Fruit fly (Drosophila melanogaster) whole organism, embryonic: ENCODE data around the gene CG1607.
A peak's percentile ranks its signal among the peaks of the same experiment; 100 is the strongest.

ENCODE experiments used
- Ada2b ChIP-seq: fragments of 200-800 bp; sonication (Bioruptor generic); IDR thresholded peaks from 2 replicates; pipeline ENCODE4 v1.3.6; 2022; ENCODE audit warnings: missing biosample characterization, missing genetic modification characterization
- Asciz ChIP-seq: fragments of 200-800 bp; sonication (Bioruptor generic); optimal IDR thresholded peaks from 2 replicates; lab custom pipeline; 2017; ENCODE audit warnings: missing biosample characterization, mild to moderate bottlenecking, missing genetic modification characterization, missing genetic modification reagents
- C15 ChIP-seq: fragments of 200-800 bp; sonication (Bioruptor generic); IDR thresholded peaks from 3 replicates; pipeline ENCODE4 v1.3.6; 2022; ENCODE audit warnings: missing biosample characterization, missing genetic modification characterization
- CG10147 ChIP-seq: fragments of 200-800 bp; sonication (Bioruptor generic); optimal IDR thresholded peaks from 2 replicates; lab custom pipeline; 2019; ENCODE audit warnings: missing biosample characterization, mild to moderate bottlenecking, missing genetic modification characterization, moderate library complexity
- CG10366 ChIP-seq: fragments of 200-800 bp; sonication (Bioruptor generic); IDR thresholded peaks from 2 replicates; pipeline ENCODE4 v1.3.6; 2022; ENCODE audit warnings: missing biosample characterization, missing genetic modification characterization
- CG10565 ChIP-seq: fragments of 200-800 bp; sonication (Bioruptor generic); optimal IDR thresholded peaks from 3 replicates; lab custom pipeline; 2016; ENCODE audit warnings: missing biosample characterization, mild to moderate bottlenecking, missing genetic modification characterization
- CG10979 ChIP-seq: fragments of 200-800 bp; sonication (Bioruptor generic); optimal IDR thresholded peaks from 2 replicates; lab custom pipeline; 2018; ENCODE audit warnings: missing biosample characterization, mild to moderate bottlenecking, missing genetic modification characterization, moderate library complexity
- CG11398 ChIP-seq: fragments of 200-800 bp; sonication (Bioruptor generic); optimal IDR thresholded peaks from 2 replicates; lab custom pipeline; 2016; ENCODE audit warnings: missing biosample characterization, missing genetic modification characterization
- CG1233 ChIP-seq: fragments of 200-800 bp; sonication (Bioruptor generic); optimal IDR thresholded peaks from 4 replicates; lab custom pipeline; 2018; ENCODE audit warnings: missing biosample characterization, mild to moderate bottlenecking, missing genetic modification characterization
- CG13424 ChIP-seq: fragments of 200-800 bp; sonication (Bioruptor generic); optimal IDR thresholded peaks from 2 replicates; lab custom pipeline; 2019; ENCODE audit warnings: missing biosample characterization, mild to moderate bottlenecking, missing genetic modification characterization, moderate library complexity
- CG15011 ChIP-seq: fragments of 200-800 bp; sonication (Bioruptor generic); optimal IDR thresholded peaks from 3 replicates; lab custom pipeline; 2018; ENCODE audit warnings: missing biosample characterization, mild to moderate bottlenecking, missing genetic modification characterization
- CG15073 ChIP-seq: fragments of 200-800 bp; sonication (Bioruptor generic); optimal IDR thresholded peaks from 2 replicates; lab custom pipeline; 2016; ENCODE audit warnings: missing biosample characterization, missing genetic modification characterization
- CG17802 ChIP-seq: fragments of 200-800 bp; sonication (Bioruptor generic); optimal IDR thresholded peaks from 2 replicates; lab custom pipeline; 2018; ENCODE audit warnings: missing biosample characterization, mild to moderate bottlenecking, missing genetic modification characterization, moderate library complexity
- CG18262 ChIP-seq: fragments of 200-800 bp; optimal IDR thresholded peaks from 3 replicates; lab custom pipeline; 2019; ENCODE audit warnings: missing biosample characterization, mild to moderate bottlenecking, missing genetic modification characterization, moderate library complexity
- CG32767 ChIP-seq: fragments of 200-800 bp; sonication (Bioruptor generic); IDR thresholded peaks from 2 replicates; pipeline ENCODE4 v1.3.6; 2022; ENCODE audit warnings: missing biosample characterization, missing genetic modification characterization
- CG3726 ChIP-seq: fragments of 200-800 bp; sonication (Bioruptor generic); IDR thresholded peaks from 3 replicates; pipeline ENCODE4, ENCODE4 v1.3.6; 2022; ENCODE audit warnings: missing biosample characterization, missing genetic modification characterization
- CG4360 ChIP-seq: fragments of 200-800 bp; sonication (Bioruptor generic); IDR thresholded peaks from 2 replicates; pipeline ENCODE4 v1.3.6; 2022; ENCODE audit warnings: missing biosample characterization, missing genetic modification characterization
- CG4707 ChIP-seq: fragments of 200-800 bp; sonication (Bioruptor generic); optimal IDR thresholded peaks from 2 replicates; lab custom pipeline; 2018; ENCODE audit warnings: missing biosample characterization, mild to moderate bottlenecking, missing genetic modification characterization, moderate library complexity
- CG5245 ChIP-seq: fragments of 200-800 bp; sonication (Bioruptor generic); optimal IDR thresholded peaks from 3 replicates; lab custom pipeline; 2016; ENCODE audit warnings: missing biosample characterization, missing genetic modification characterization
- CG6689 ChIP-seq: fragments of 200-800 bp; sonication (Bioruptor generic); IDR thresholded peaks from 2 replicates; pipeline ENCODE4 v1.3.6; 2022; ENCODE audit warnings: missing biosample characterization, missing genetic modification characterization
- CG8765 ChIP-seq: fragments of 200-800 bp; sonication (Bioruptor generic); IDR thresholded peaks from 2 replicates; pipeline ENCODE4 v1.3.6; 2022; ENCODE audit warnings: missing biosample characterization, missing genetic modification characterization
- E2f1 ChIP-seq: fragments of 200-800 bp; sonication (Bioruptor generic); IDR thresholded peaks from 2 replicates; pipeline ENCODE4 v1.3.6; 2022; ENCODE audit warnings: missing biosample characterization, missing genetic modification characterization
- Fer1 ChIP-seq: fragments of 200-800 bp; sonication (Bioruptor generic); optimal IDR thresholded peaks from 2 replicates; lab custom pipeline; 2017; ENCODE audit warnings: missing biosample characterization, mild to moderate bottlenecking, missing genetic modification characterization
- Hand ChIP-seq: fragments of 200-800 bp; sonication (Bioruptor generic); optimal IDR thresholded peaks from 2 replicates; lab custom pipeline; 2017; ENCODE audit warnings: mild to moderate bottlenecking, missing biosample characterization, missing genetic modification reagents, missing genetic modification characterization
- Hr51 ChIP-seq, 2 experiments: fragments of 200-800 bp; sonication (Bioruptor generic); optimal IDR thresholded peaks; 2 replicates in 1 of 2; 3 replicates in 1 of 2; lab custom pipeline; 2016 to 2018; ENCODE audit warnings: missing biosample characterization in 2 of 2, missing genetic modification characterization in 2 of 2, mild to moderate bottlenecking in 1 of 2, moderate library complexity in 1 of 2
- Jarid2 ChIP-seq: fragments of 200-800 bp; sonication (Bioruptor generic); optimal IDR thresholded peaks from 3 replicates; lab custom pipeline; 2017; ENCODE audit warnings: mild to moderate bottlenecking, missing biosample characterization, missing genetic modification reagents, missing genetic modification characterization
- Poxn ChIP-seq: fragments of 200-800 bp; sonication (Bioruptor generic); IDR thresholded peaks from 2 replicates; pipeline ENCODE4 v1.3.6; 2022; ENCODE audit warnings: missing biosample characterization, missing genetic modification characterization
- Sox100B ChIP-seq: fragments of 200-800 bp; sonication (Bioruptor generic); optimal IDR thresholded peaks from 3 replicates; lab custom pipeline; 2018; ENCODE audit warnings: missing biosample characterization, mild to moderate bottlenecking, missing genetic modification characterization
- chn ChIP-seq: fragments of 200-800 bp; sonication (Bioruptor generic); optimal IDR thresholded peaks from 2 replicates; lab custom pipeline; 2016; ENCODE audit warnings: missing biosample characterization, missing genetic modification characterization
- ci ChIP-seq: fragments of 200-800 bp; sonication (Bioruptor generic); IDR thresholded peaks from 3 replicates; pipeline ENCODE4 v1.3.6; 2022; ENCODE audit warnings: missing biosample characterization, missing genetic modification characterization
- crc ChIP-seq: fragments of 200-800 bp; sonication (Bioruptor generic); optimal IDR thresholded peaks from 2 replicates; lab custom pipeline; 2016; ENCODE audit warnings: missing biosample characterization, missing genetic modification characterization
- da ChIP-seq: fragments of 200-800 bp; sonication (Bioruptor generic); optimal IDR thresholded peaks from 2 replicates; lab custom pipeline; 2016; ENCODE audit warnings: missing biosample characterization, missing genetic modification characterization
- dati ChIP-seq: fragments of 200-800 bp; sonication (Bioruptor generic); IDR thresholded peaks from 2 replicates; pipeline ENCODE4 v1.3.6; 2022; ENCODE audit warnings: missing biosample characterization, missing genetic modification characterization
- gce ChIP-seq: fragments of 200-800 bp; sonication (Bioruptor generic); IDR thresholded peaks from 3 replicates; pipeline ENCODE4 v1.3.6; 2022; ENCODE audit warnings: missing biosample characterization, missing genetic modification characterization
- gem ChIP-seq: fragments of 200-800 bp; sonication (Bioruptor generic); optimal IDR thresholded peaks from 2 replicates; lab custom pipeline; 2019; ENCODE audit warnings: missing biosample characterization, mild to moderate bottlenecking, missing genetic modification characterization, moderate library complexity
- kni ChIP-seq: fragments of 200-800 bp; sonication (Bioruptor generic); optimal IDR thresholded peaks from 3 replicates; lab custom pipeline; 2017; ENCODE audit warnings: mild to moderate bottlenecking, missing biosample characterization, missing genetic modification reagents, missing genetic modification characterization
- lola ChIP-seq, 3 experiments: fragments of >200 bp in 2 of 3; fragments of 200-800 bp in 1 of 3; sonication (Bioruptor generic) in 1 of 3; optimal IDR thresholded peaks; 2 replicates each; lab custom pipeline; 2017 to 2019; ENCODE audit warnings: missing biosample characterization in 3 of 3, missing genetic modification characterization in 3 of 3, mild to moderate bottlenecking in 1 of 3, moderate library complexity in 1 of 3
- maf-S ChIP-seq: fragments of 200-800 bp; sonication (Bioruptor generic); optimal IDR thresholded peaks from 2 replicates; lab custom pipeline; 2016; ENCODE audit warnings: missing biosample characterization, missing genetic modification characterization
- mirr ChIP-seq: fragments of 200-800 bp; sonication (Bioruptor generic); optimal IDR thresholded peaks from 3 replicates; lab custom pipeline; 2018; ENCODE audit warnings: missing biosample characterization, mild to moderate bottlenecking, missing genetic modification characterization
- nerfin-1 ChIP-seq: fragments of 200-800 bp; sonication (Bioruptor generic); optimal IDR thresholded peaks from 3 replicates; lab custom pipeline; 2019; ENCODE audit warnings: missing biosample characterization, mild to moderate bottlenecking, missing genetic modification characterization, moderate library complexity
- ranshi ChIP-seq: fragments of 200-800 bp; sonication (Bioruptor generic); IDR thresholded peaks from 2 replicates; pipeline ENCODE4 v1.3.6; 2022; ENCODE audit warnings: missing biosample characterization, missing genetic modification characterization
- rib ChIP-seq: fragments of 200-800 bp; sonication (Bioruptor generic); IDR thresholded peaks from 2 replicates; pipeline ENCODE4 v1.3.6; 2022; ENCODE audit warnings: missing biosample characterization, missing genetic modification characterization
- ro ChIP-seq: fragments of 200-800 bp; sonication (Bioruptor generic); IDR thresholded peaks from 2 replicates; pipeline ENCODE4 v1.3.6; 2022; ENCODE audit warnings: missing biosample characterization, missing genetic modification characterization
- schlank ChIP-seq: fragments of 200-800 bp; sonication (Bioruptor generic); optimal IDR thresholded peaks from 2 replicates; lab custom pipeline; 2018; ENCODE audit warnings: missing biosample characterization, mild to moderate bottlenecking, missing genetic modification characterization
- scrt ChIP-seq: fragments of 200-800 bp; sonication (Bioruptor generic); optimal IDR thresholded peaks from 2 replicates; lab custom pipeline; 2018; ENCODE audit warnings: missing biosample characterization, mild to moderate bottlenecking, missing genetic modification characterization, moderate library complexity
- ssp ChIP-seq: fragments of 200-800 bp; sonication (Bioruptor generic); IDR thresholded peaks from 2 replicates; pipeline ENCODE4 v1.3.6; 2022; ENCODE audit warnings: missing biosample characterization, missing genetic modification characterization
- wor ChIP-seq: fragments of 200-800 bp; sonication (Bioruptor generic); IDR thresholded peaks from 2 replicates; pipeline ENCODE4 v1.3.6; 2022; ENCODE audit warnings: missing biosample characterization, missing genetic modification characterization
- z ChIP-seq: fragments of 200-800 bp; sonication (Bioruptor generic); IDR thresholded peaks from 3 replicates; pipeline ENCODE4 v1.3.6; 2022; ENCODE audit warnings: missing biosample characterization, missing genetic modification characterization
- zen2 ChIP-seq: fragments of 200-800 bp; sonication (Bioruptor generic); IDR thresholded peaks from 3 replicates; pipeline ENCODE4 v1.3.6; 2022; ENCODE audit warnings: missing biosample characterization, missing genetic modification characterization; ENCODE audit not compliant: partially characterized antibody

Gene CG1607

DNA sequence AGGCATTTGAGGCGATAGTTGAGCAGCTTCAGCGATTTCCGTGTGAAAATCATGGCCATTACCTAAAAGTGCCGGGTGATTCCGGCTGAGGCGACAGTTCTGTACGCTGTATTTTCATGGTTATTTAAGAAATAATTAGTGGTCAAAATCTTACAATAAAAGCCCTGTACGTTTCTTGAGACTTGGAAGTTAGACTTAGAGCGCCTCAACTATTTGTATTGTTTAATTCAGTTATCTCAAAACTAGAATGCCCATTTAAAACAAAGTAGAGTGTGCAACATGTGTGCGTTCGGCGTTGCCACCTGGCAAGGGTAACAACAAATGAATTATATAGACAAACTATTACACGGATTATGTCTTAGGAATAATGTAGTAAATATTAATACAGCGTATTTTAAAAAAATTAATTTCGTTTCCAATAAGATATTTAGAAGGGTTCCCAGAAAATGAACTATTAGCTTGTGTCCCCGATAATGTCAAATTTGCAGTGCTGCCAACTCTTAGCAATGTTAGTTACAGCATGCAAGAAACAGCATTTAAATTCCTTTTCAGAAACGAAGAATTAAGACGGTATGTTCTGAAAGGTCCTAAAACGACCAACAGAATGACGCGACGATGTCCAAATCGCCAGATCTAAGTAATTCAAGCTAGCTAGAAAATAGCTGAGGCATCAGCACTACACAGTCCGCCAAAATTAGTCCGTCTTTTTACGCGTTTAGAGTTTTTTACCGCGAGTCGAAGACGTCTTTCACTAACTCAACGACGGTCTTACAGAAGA lies 22.8 kb downstream of the CG1607 start, which contains the start of gene Gprk2 (continued):
- peak; percentile 100 for TF ChIP-seq CG13424 (tag; lab: Kevin White, UChicago)
- peak; percentile 100 for TF ChIP-seq CG5245 (GFP tag; lab: Kevin White, UChicago)
- peak; percentile 99 for TF ChIP-seq CG1233 (GFP tag; lab: Kevin White, UChicago)
- peak; percentile 99 for TF ChIP-seq Sox100B (GFP tag; lab: Kevin White, UChicago)
- TF ChIP-seq ranshi (GFP tag; lab: Robert Waterston, UW): peak; percentile 100
- TF ChIP-seq Ada2b (GFP tag; lab: Robert Waterston, UW): peak; percentile 100
- peak; percentile 100 for TF ChIP-seq rib (GFP tag; lab: Robert Waterston, UW)
- TF ChIP-seq kni: peak; percentile 16
- peak; percentile 99 for TF ChIP-seq CG4707
- peak; percentile 100 for TF ChIP-seq maf-S
- TF ChIP-seq CG10565 (GFP tag; lab: Kevin White, UChicago): peak; percentile 99
- TF ChIP-seq Jarid2 (GFP tag; lab: Kevin White, UChicago): peak; percentile 98
- peak; percentile 96 for TF ChIP-seq CG4360 (GFP tag; lab: Robert Waterston, UW)
- peak; percentile 99 for TF ChIP-seq scrt (GFP tag; lab: Kevin White, UChicago)
- TF ChIP-seq wor: peak; percentile 100
- peak; percentile 99 for TF ChIP-seq Poxn (GFP tag; lab: Robert Waterston, UW)
- peak; percentile 99 for TF ChIP-seq da (GFP tag; lab: Kevin White, UChicago)
- peak; percentile 100 for TF ChIP-seq gem (tag; lab: Kevin White, UChicago)
- peak; percentile 100 for TF ChIP-seq crc (GFP tag; lab: Kevin White, UChicago)
- peak; percentile 100 for TF ChIP-seq CG6689
- TF ChIP-seq CG8765 (GFP tag; lab: Robert Waterston, UW): peak; percentile 99
- TF ChIP-seq zen2 (GFP tag; lab: Robert Waterston, UW): no peak
- peak; percentile 100 for TF ChIP-seq CG10366 (GFP tag; lab: Robert Waterston, UW)
- TF ChIP-seq dati (GFP tag; lab: Robert Waterston, UW): peak; percentile 99
- TF ChIP-seq schlank (tag; lab: Kevin White, UChicago): peak; percentile 99
- peak; percentile 100 for TF ChIP-seq gce (GFP tag; lab: Robert Waterston, UW)
- peak; percentile 100 for TF ChIP-seq C15 (GFP tag; lab: Robert Waterston, UW)
- peak in 1 of 3 experiments; percentile 99 for TF ChIP-seq lola (GFP tag; optimal IDR thresholded peaks at IDR 0.05; lab: Kevin White, UChicago)
- TF ChIP-seq CG15011 (GFP tag; lab: Kevin White, UChicago): peak; percentile 100
- TF ChIP-seq chn (GFP tag; lab: Kevin White, UChicago): peak; percentile 100
- TF ChIP-seq CG10979 (tag; lab: Kevin White, UChicago): peak; percentile 100
- peak; percentile 100 for TF ChIP-seq CG3726 (GFP tag; lab: Robert Waterston, UW)
- TF ChIP-seq E2f1 (GFP tag; lab: Robert Waterston, UW): peak; percentile 100
- TF ChIP-seq Hand (GFP tag; lab: Kevin White, UChicago): peak; percentile 99
- TF ChIP-seq nerfin-1 (tag; lab: Kevin White, UChicago): peak; percentile 99
- peak; percentile 95 for TF ChIP-seq CG15073 (GFP tag; lab: Kevin White, UChicago)
- peak; percentile 100 for TF ChIP-seq Hr51 (GFP tag; optimal IDR thresholded peaks at IDR 0.05; lab: Kevin White, UChicago)
- peak; percentile 86 for TF ChIP-seq z
- peak; percentile 100 for TF ChIP-seq Asciz (GFP tag; lab: Kevin White, UChicago)
- TF ChIP-seq ro (GFP tag; lab: Robert Waterston, UW): peak; percentile 99
- TF ChIP-seq CG11398 (GFP tag; lab: Kevin White, UChicago): peak; percentile 100
- TF ChIP-seq ssp (GFP tag; lab: Robert Waterston, UW): peak; percentile 97
- peak; percentile 100 for TF ChIP-seq CG10147 (GFP tag; lab: Kevin White, UChicago)
- peak; percentile 100 for TF ChIP-seq ci
- TF ChIP-seq Fer1 (GFP tag; lab: Kevin White, UChicago): peak; percentile 100
- peak; percentile 100 for TF ChIP-seq CG32767 (GFP tag; lab: Robert Waterston, UW)
- peak; percentile 100 for TF ChIP-seq CG18262
- TF ChIP-seq mirr (GFP tag; lab: Kevin White, UChicago): peak; percentile 98
- TF ChIP-seq CG17802 (tag; lab: Kevin White, UChicago): peak; percentile 95
